Fruit fly (Drosophila melanogaster): Measurements from ENCODE around the gene CG4998.
A peak's percentile ranks its signal among the peaks of the same experiment; 100 is the strongest.

Gene CG4998

DNA sequence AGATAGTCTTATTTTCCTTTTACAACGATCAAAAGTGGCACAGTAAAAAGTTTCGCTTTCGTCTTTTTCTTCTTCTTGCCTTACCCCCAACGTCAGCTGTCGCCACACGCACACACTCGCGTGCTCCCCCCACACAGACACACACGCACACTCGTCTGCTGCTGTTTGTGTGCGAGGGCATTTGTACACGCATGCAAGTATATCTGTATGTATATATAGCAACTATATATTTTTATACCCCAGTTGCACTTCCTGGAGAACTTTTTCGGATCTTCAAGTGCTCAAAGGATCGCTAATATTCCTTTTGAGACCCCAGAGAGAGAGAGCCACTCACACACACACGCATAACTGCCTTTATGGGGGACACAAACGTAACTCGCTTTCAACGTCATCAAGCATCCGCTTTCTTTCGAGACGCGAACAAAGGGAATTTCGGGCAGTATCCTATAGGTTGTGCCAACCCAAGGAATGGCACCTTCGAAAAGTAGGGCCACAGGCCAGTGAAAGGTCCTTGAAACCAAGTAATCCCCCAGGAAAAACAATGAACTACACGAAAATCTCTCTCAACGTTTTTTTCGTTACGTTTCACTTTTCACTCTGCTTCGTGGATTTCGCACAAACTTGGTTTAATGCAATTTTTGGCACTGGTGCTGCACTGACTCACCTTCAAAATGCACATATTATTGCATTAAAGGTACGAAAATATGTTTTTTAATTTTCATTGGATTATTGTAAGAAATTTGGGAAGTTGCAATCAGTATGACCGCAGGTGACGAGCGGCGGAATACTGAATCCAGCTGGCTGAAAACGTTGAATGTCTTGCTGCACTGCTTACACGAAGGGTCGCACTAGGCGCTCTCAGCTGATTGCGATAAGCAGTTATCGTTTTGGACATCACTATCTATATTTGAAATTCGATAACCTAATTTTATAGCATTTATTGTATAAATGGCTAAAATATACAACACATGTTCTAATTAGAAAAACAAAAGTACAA, 39.3 kb downstream of the CG4998 start, which contains the start of gene roq (continued):
- TF ChIP-seq Fer2 (tag; optimal IDR thresholded peaks at IDR 0.05) (no peak), CG18764 (GFP tag; optimal IDR thresholded peaks at IDR 0.05) (no peak), zfh1 (GFP tag; IDR thresholded peaks at IDR 0.05) (no peak), ATbp (GFP tag; optimal IDR thresholded peaks at IDR 0.05) (no peak), tll (GFP tag; optimal IDR thresholded peaks at IDR 0.05) (no peak), Sox102F (GFP tag; optimal IDR thresholded peaks at IDR 0.05) (no peak), pnt (GFP tag; optimal IDR thresholded peaks at IDR 0.05) (no peak), croc (GFP tag; conservative IDR thresholded peaks at IDR 0.05) (no peak), chn (GFP tag; optimal IDR thresholded peaks at IDR 0.05) (no peak), CG31441 (GFP tag; IDR thresholded peaks at IDR 0.05) (no peak), otp (GFP tag; IDR thresholded peaks at IDR 0.05) (no peak), CG10366 (GFP tag; IDR thresholded peaks at IDR 0.05) (no peak), grn (GFP tag; optimal IDR thresholded peaks at IDR 0.05) (peak; percentile 91), CG13894 (tag; optimal IDR thresholded peaks at IDR 0.05) (no peak), fd64A (GFP tag; optimal IDR thresholded peaks at IDR 0.05) (no peak), CG4404 (GFP tag; IDR thresholded peaks at IDR 0.05) (no peak), CG17912 (GFP tag; optimal IDR thresholded peaks at IDR 0.05) (no peak), CG6854 (GFP tag; optimal IDR thresholded peaks at IDR 0.05) (no peak), emc (GFP tag; optimal IDR thresholded peaks at IDR 0.05) (no peak), Fer3 (tag; optimal IDR thresholded peaks at IDR 0.05) (no peak), zfh2 (GFP tag; optimal IDR thresholded peaks at IDR 0.05) (no peak), CG31388 (GFP tag; optimal IDR thresholded peaks at IDR 0.05) (no peak), aop (GFP tag; IDR thresholded peaks at IDR 0.05) (no peak), vnd (GFP tag; IDR thresholded peaks at IDR 0.05; ENCODE audit: partially characterized antibody) (no peak), odd (GFP tag; optimal IDR thresholded peaks at IDR 0.05) (no peak), chinmo (GFP tag; IDR thresholded peaks at IDR 0.05; ENCODE audit: partially characterized antibody) (peak; percentile 72; the same call in 3 of the 4 replicates), CG15696 (tag; optimal IDR thresholded peaks at IDR 0.05) (no peak), Dbx (GFP tag; IDR thresholded peaks at IDR 0.05) (0 out of 3 replicates have a peak, but pooled peaks have one; percentile 46), Adf1 (GFP tag; IDR thresholded peaks at IDR 0.05) (no peak), pan (optimal IDR thresholded peaks at IDR 0.05) (no peak), pan (GFP tag; optimal IDR thresholded peaks at IDR 0.05 in 1 of 2, IDR thresholded peaks at IDR 0.05 in 1 of 2) (no peak), CG8478 (optimal IDR thresholded peaks at IDR 0.05) (peak; percentile 86), CG16863 (GFP tag; optimal IDR thresholded peaks at IDR 0.05) (no peak), CG3281 (GFP tag; optimal IDR thresholded peaks at IDR 0.05) (no peak), dimm (GFP tag; IDR thresholded peaks at IDR 0.05) (no peak), sqz (GFP tag; optimal IDR thresholded peaks at IDR 0.05) (no peak), crp (GFP tag; optimal IDR thresholded peaks at IDR 0.05) (peak; percentile 96 to 99), chif (GFP tag; optimal IDR thresholded peaks at IDR 0.05) (no peak), bcd (GFP tag; optimal IDR thresholded peaks at IDR 0.05) (no peak), CG13296 (GFP tag; optimal IDR thresholded peaks at IDR 0.05) (no peak), CG10979 (tag; optimal IDR thresholded peaks at IDR 0.05) (no peak), gcm (GFP tag; optimal IDR thresholded peaks at IDR 0.05) (no peak), CG30431 (GFP tag; optimal IDR thresholded peaks at IDR 0.05) (no peak), CG6654 (GFP tag; optimal IDR thresholded peaks at IDR 0.05) (no peak), CG1529 (GFP tag; optimal IDR thresholded peaks at IDR 0.05) (no peak), CG9609 (GFP tag; optimal IDR thresholded peaks at IDR 0.05) (no peak), H15 (GFP tag; IDR thresholded peaks at IDR 0.05) (no peak), schlank (tag; optimal IDR thresholded peaks at IDR 0.05) (no peak), CG10267 (tag; optimal IDR thresholded peaks at IDR 0.05) (peak; percentile 28)
